1 fruit fly cellular context compared by ENCODE assay signal in the genomic region with DNA sequence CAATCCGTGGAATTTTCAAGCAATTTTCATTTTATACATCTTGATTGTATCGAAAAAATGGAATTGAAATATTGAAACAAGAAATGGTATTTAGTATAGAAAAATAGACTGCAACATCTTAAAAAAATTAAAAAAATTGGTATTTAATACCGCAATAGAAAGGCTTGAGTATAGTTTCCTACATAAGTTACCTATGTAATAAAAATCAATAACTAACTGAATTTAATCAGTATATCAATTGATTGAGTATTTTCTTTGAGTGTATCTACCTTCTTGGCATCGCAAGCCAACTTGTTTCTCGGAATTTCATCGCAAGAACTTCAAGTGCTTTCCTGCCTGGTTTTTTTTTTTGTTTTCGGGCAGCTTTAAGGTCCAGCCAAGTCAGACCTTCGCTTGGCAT.
TF ChIP-seq lines count a peak whose summit lies in the region.

No protein-coding gene starts in this region.

TF ChIP-seq in whole organism, embryonic, 481 proteins besides CTCF, POLR2A, EP300 and RAD21 (continued from another document):
- TF ChIP-seq chinmo (GFP tag; IDR thresholded peaks at IDR 0.05; lab: Robert Waterston, UW; ENCODE audit: partially characterized antibody) (no peak), klu (GFP tag; IDR thresholded peaks at IDR 0.05; lab: Robert Waterston, UW) (no peak), CG2129 (GFP tag; IDR thresholded peaks at IDR 0.05; lab: Robert Waterston, UW; ENCODE audit: partially characterized antibody) (no peak), nmo (GFP tag; optimal IDR thresholded peaks at IDR 0.05; lab: Kevin White, UChicago) (peak; percentile 24), CG18262 (tag; optimal IDR thresholded peaks at IDR 0.05; lab: Kevin White, UChicago) (peak; percentile 30), gem (tag; optimal IDR thresholded peaks at IDR 0.05; lab: Kevin White, UChicago) (peak; percentile 62), grau (tag; optimal IDR thresholded peaks at IDR 0.05; lab: Kevin White, UChicago) (peak; percentile 1), Blimp-1 (GFP tag; optimal IDR thresholded peaks at IDR 0.05; lab: Kevin White, UChicago) (peak; percentile 36), CG16863 (GFP tag; optimal IDR thresholded peaks at IDR 0.05; lab: Kevin White, UChicago) (no peak), kah (GFP tag; optimal IDR thresholded peaks at IDR 0.05; lab: Kevin White, UChicago) (no peak), ro (GFP tag; IDR thresholded peaks at IDR 0.05; lab: Robert Waterston, UW) (no peak), lbe (GFP tag; optimal IDR thresholded peaks at IDR 0.05; lab: Kevin White, UChicago) (peak; percentile 18), Pdp1 (GFP tag; optimal IDR thresholded peaks at IDR 0.05; lab: Kevin White, UChicago) (peak in 1 of 2 experiments; percentile 17), bowl (GFP tag; IDR thresholded peaks at IDR 0.05; lab: Robert Waterston, UW) (no peak), H15 (GFP tag; IDR thresholded peaks at IDR 0.05; lab: Robert Waterston, UW) (no peak), CG10979 (tag; optimal IDR thresholded peaks at IDR 0.05; lab: Kevin White, UChicago) (peak; percentile 54), dmrt99B (tag; optimal IDR thresholded peaks at IDR 0.05; lab: Kevin White, UChicago) (peak; percentile 23), CG18764 (GFP tag; optimal IDR thresholded peaks at IDR 0.05; lab: Kevin White, UChicago) (no peak), CG15601 (tag; optimal IDR thresholded peaks at IDR 0.05; lab: Kevin White, UChicago) (peak; percentile 14), sens (GFP tag; lab: Kevin White, UChicago) (peak; percentile 78)
